Worm (Caenorhabditis elegans) whole organism, mixed stage, embryonic: ENCODE data around the gene alh-11.

Source experiments
- ham-2 ChIP-seq: fragments of 200-800 bp; sonication (Bioruptor generic); optimal IDR thresholded peaks from 2 replicates; lab custom pipeline; 2018; ENCODE audit warnings: mild to moderate bottlenecking, missing genetic modification characterization, missing compliant biosample characterization
- lin-13 ChIP-seq: fragments of 150-350 bp; optimal IDR thresholded peaks from 2 replicates; lab custom pipeline; 2014; ENCODE audit warnings: missing biosample characterization, missing genetic modification characterization
- mab-5 ChIP-seq: fragments of 150-350 bp; optimal IDR thresholded peaks from 2 replicates; lab custom pipeline; 2014; ENCODE audit warnings: missing biosample characterization, missing genetic modification characterization
- nhr-237 ChIP-seq: fragments of 150-350 bp; optimal IDR thresholded peaks from 2 replicates; lab custom pipeline; 2014; ENCODE audit warnings: missing biosample characterization, missing genetic modification characterization
- nhr-76 ChIP-seq: sonication (generic microtip); optimal IDR thresholded peaks from 2 replicates; lab custom pipeline; 2017; ENCODE audit warnings: missing biosample characterization, missing genetic modification characterization
- pha-4 ChIP-seq: fragments of 150-350 bp; optimal IDR thresholded peaks from 2 replicates; lab custom pipeline; 2018; ENCODE audit warnings: missing biosample characterization, missing genetic modification reagents, missing genetic modification characterization
- snpc-4 ChIP-seq: fragments of 150-350 bp; optimal IDR thresholded peaks from 2 replicates; lab custom pipeline; 2014; ENCODE audit warnings: missing biosample characterization, missing genetic modification characterization
- sptf-1 ChIP-seq: sonication (generic microtip); optimal IDR thresholded peaks from 2 replicates; lab custom pipeline; 2017; ENCODE audit warnings: mild to moderate bottlenecking, missing genetic modification characterization, moderate library complexity, missing compliant biosample characterization
- unc-39 ChIP-seq: fragments of 150-350 bp; optimal IDR thresholded peaks from 2 replicates; lab custom pipeline; 2014; ENCODE audit warnings: missing biosample characterization, missing genetic modification characterization
- unc-62 ChIP-seq: fragments of 150-350 bp; optimal IDR thresholded peaks from 2 replicates; lab custom pipeline; 2014; ENCODE audit warnings: missing biosample characterization, missing genetic modification reagents, missing genetic modification characterization
- ztf-11 ChIP-seq: fragments of 150-350 bp; optimal IDR thresholded peaks from 2 replicates; lab custom pipeline; 2014; ENCODE audit warnings: missing biosample characterization, missing genetic modification characterization

DNA sequence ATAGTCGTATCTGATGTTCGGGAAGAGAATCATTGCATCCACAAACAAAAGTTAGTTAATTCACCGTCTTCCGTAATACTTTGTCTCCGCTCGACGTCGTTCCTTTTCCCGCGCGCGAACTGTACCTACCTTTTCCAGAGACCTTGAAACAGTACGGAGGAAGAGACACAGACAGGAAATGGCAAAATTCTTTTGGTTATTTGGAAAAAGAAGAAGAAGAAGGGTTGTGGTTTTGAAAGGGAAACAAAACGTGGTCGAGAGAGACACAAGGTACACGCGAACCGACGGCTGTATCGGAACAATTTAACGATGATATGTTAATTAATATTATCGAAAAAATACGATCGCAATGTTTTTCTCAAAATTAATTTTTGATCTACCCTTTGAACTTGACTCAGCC, 28.6 kb downstream of the alh-11 start:
- TF ChIP-seq nhr-76 (tag; lab: Kevin White, UChicago) (no peak), snpc-4 (tag; lab: Kevin White, UChicago) (no peak), sptf-1 (tag; lab: Kevin White, UChicago) (no peak), mab-5 (tag; lab: Kevin White, UChicago) (no peak), nhr-237 (tag; lab: Kevin White, UChicago) (no peak), lin-13 (tag; lab: Kevin White, UChicago) (no peak), unc-39 (tag; lab: Kevin White, UChicago) (no peak), unc-62 (GFP tag; lab: Kevin White, UChicago) (no peak), pha-4 (tag; lab: Kevin White, UChicago) (no peak), ztf-11 (tag; lab: Kevin White, UChicago) (no peak), ham-2 (no peak)
